Worm (Caenorhabditis elegans) whole organism, L4 larva: ENCODE results near the gene apc-11.

Experiments used
- F37D6.2 ChIP-seq: sonication (generic microtip); optimal IDR thresholded peaks from 2 replicates; lab custom pipeline; 2016; ENCODE audit warnings: mild to moderate bottlenecking, missing genetic modification characterization, missing compliant biosample characterization
- F49E8.2 ChIP-seq: sonication (generic microtip); optimal IDR thresholded peaks from 2 replicates; lab custom pipeline; 2016; ENCODE audit warnings: missing compliant biosample characterization, mild to moderate bottlenecking, missing genetic modification characterization, borderline replicate concordance
- R02D3.7 ChIP-seq: fragments of 150-350 bp; sonication (generic microtip); optimal IDR thresholded peaks from 3 replicates; lab custom pipeline; 2014; ENCODE audit warnings: missing biosample characterization, missing genetic modification characterization
- T20F7.1 ChIP-seq: fragments of 200-800 bp; sonication (Bioruptor generic); optimal IDR thresholded peaks from 2 replicates; lab custom pipeline; 2018; ENCODE audit warnings: mild to moderate bottlenecking, missing genetic modification characterization, missing compliant biosample characterization
- T26A8.4 ChIP-seq: fragments of 200-800 bp; sonication (Bioruptor generic); IDR thresholded peaks from 2 replicates; pipeline ENCODE4 v1.3.6; 2022; ENCODE audit warnings: missing genetic modification characterization, missing compliant biosample characterization
- aha-1 ChIP-seq: fragments of 150-350 bp; peaks from one replicate; lab custom pipeline; 2014; ENCODE audit warnings: missing biosample characterization, missing genetic modification characterization
- arid-1 ChIP-seq: fragments of 200-800 bp; sonication (Bioruptor generic); conservative IDR thresholded peaks from 2 replicates; pipeline ENCODE4 v1.3.6; 2022; ENCODE audit warnings: missing genetic modification reagents, missing genetic modification characterization, missing compliant biosample characterization
- ceh-28 ChIP-seq: fragments of 150-350 bp; optimal IDR thresholded peaks from 2 replicates; lab custom pipeline; 2014; ENCODE audit warnings: missing biosample characterization, missing genetic modification reagents, missing genetic modification characterization
- ceh-62 ChIP-seq: sonication (generic microtip); optimal IDR thresholded peaks from 2 replicates; lab custom pipeline; 2017; ENCODE audit warnings: missing biosample characterization, missing genetic modification characterization
- cey-2 ChIP-seq: sonication (generic microtip); optimal IDR thresholded peaks from 3 replicates; lab custom pipeline; 2017; ENCODE audit warnings: missing genetic modification characterization, mild to moderate bottlenecking, missing compliant biosample characterization, antibody characterized with exemption, borderline replicate concordance; ENCODE audit not compliant: insufficient read depth
- ctbp-1 ChIP-seq: fragments of 200-800 bp; sonication (Bioruptor generic); IDR thresholded peaks from 2 replicates; pipeline ENCODE4 v1.3.6; 2022; ENCODE audit warnings: missing genetic modification reagents, missing genetic modification characterization, missing compliant biosample characterization
- daf-12 ChIP-seq: fragments of 150-350 bp; optimal IDR thresholded peaks from 2 replicates; lab custom pipeline; 2014; ENCODE audit warnings: missing biosample characterization, missing genetic modification reagents, missing genetic modification characterization
- daf-16 ChIP-seq, 3 experiments: sonication (generic microtip); optimal IDR thresholded peaks; 2 replicates each; lab custom pipeline; 2016 to 2017; ENCODE audit warnings: missing genetic modification characterization in 3 of 3, missing genetic modification reagents in 3 of 3, mild to moderate bottlenecking in 2 of 3, missing compliant biosample characterization in 2 of 3, missing biosample characterization in 1 of 3, moderate library complexity in 1 of 3
- daf-8 ChIP-seq: fragments of 200-800 bp; sonication (Bioruptor generic); IDR thresholded peaks from 2 replicates; pipeline ENCODE4 v1.3.6; 2022; ENCODE audit warnings: missing genetic modification characterization, missing compliant biosample characterization
- dpl-1 ChIP-seq: fragments of 150-350 bp; optimal IDR thresholded peaks from 2 replicates; lab custom pipeline; 2014; ENCODE audit warnings: missing biosample characterization, missing genetic modification reagents, missing genetic modification characterization
- duxl-1 ChIP-seq: sonication (generic microtip); optimal IDR thresholded peaks from 2 replicates; lab custom pipeline; 2016; ENCODE audit warnings: mild to moderate bottlenecking, missing genetic modification characterization, moderate library complexity, missing compliant biosample characterization; ENCODE audit not compliant: poor library complexity
- egl-43 ChIP-seq: fragments of 200-800 bp; sonication (Bioruptor generic); IDR thresholded peaks from 2 replicates; pipeline ENCODE4 v1.3.6; 2022; ENCODE audit warnings: missing genetic modification reagents, missing genetic modification characterization, missing compliant biosample characterization
- hlh-11 ChIP-seq: fragments of 200-800 bp; sonication (Bioruptor generic); optimal IDR thresholded peaks from 2 replicates; lab custom pipeline; 2018; ENCODE audit warnings: mild to moderate bottlenecking, missing genetic modification characterization, missing compliant biosample characterization
- hmg-1.1 ChIP-seq: fragments of 200-800 bp; sonication (Bioruptor generic); IDR thresholded peaks from 2 replicates; pipeline ENCODE4 v1.3.6; 2022; ENCODE audit warnings: missing genetic modification reagents, missing genetic modification characterization, missing compliant biosample characterization
- jun-1 ChIP-seq: fragments of 150-350 bp; optimal IDR thresholded peaks from 2 replicates; lab custom pipeline; 2014; ENCODE audit warnings: missing biosample characterization, missing genetic modification reagents, missing genetic modification characterization
- lin-15B ChIP-seq: fragments of 150-350 bp; sonication (generic microtip); optimal IDR thresholded peaks from 3 replicates; lab custom pipeline; 2014; ENCODE audit warnings: missing biosample characterization, missing genetic modification characterization
- lin-38 ChIP-seq: fragments of 200-800 bp; sonication (Bioruptor generic); IDR thresholded peaks from 2 replicates; pipeline ENCODE4 v1.3.6; 2022; ENCODE audit warnings: missing genetic modification reagents, missing genetic modification characterization, missing compliant biosample characterization
- lin-39 ChIP-seq: fragments of 150-350 bp; optimal IDR thresholded peaks from 2 replicates; lab custom pipeline; 2014; ENCODE audit warnings: missing biosample characterization, missing genetic modification reagents, missing genetic modification characterization
- lsy-2 ChIP-seq, 2 experiments: fragments of 150-350 bp in 1 of 2; sonication (generic microtip) in 1 of 2; optimal IDR thresholded peaks; 2 replicates each; lab custom pipeline; 2014 to 2017; ENCODE audit warnings: missing biosample characterization in 2 of 2, missing genetic modification characterization in 2 of 2
- mdl-1 ChIP-seq, 2 experiments: fragments of 150-350 bp in 1 of 2; sonication (generic microtip) in 1 of 2; optimal IDR thresholded peaks; 2 replicates each; lab custom pipeline; 2014 to 2017; ENCODE audit warnings: missing biosample characterization in 2 of 2, missing genetic modification characterization in 2 of 2
- mxl-2 ChIP-seq: fragments of 200-800 bp; sonication (Bioruptor generic); conservative IDR thresholded peaks from 2 replicates; pipeline ENCODE4 v1.3.6; 2022; ENCODE audit warnings: missing genetic modification reagents, missing genetic modification characterization, missing compliant biosample characterization
- mxl-3 ChIP-seq: fragments of 200-800 bp; sonication (Bioruptor generic); optimal IDR thresholded peaks from 2 replicates; lab custom pipeline; 2018; ENCODE audit warnings: mild to moderate bottlenecking, missing genetic modification characterization, missing compliant biosample characterization
- nhr-11 ChIP-seq: fragments of 150-350 bp; optimal IDR thresholded peaks from 2 replicates; lab custom pipeline; 2014; ENCODE audit warnings: missing biosample characterization, missing genetic modification characterization
- nhr-111 ChIP-seq: fragments of 200-800 bp; sonication (Bioruptor generic); optimal IDR thresholded peaks from 2 replicates; lab custom pipeline; 2018; ENCODE audit warnings: mild to moderate bottlenecking, missing genetic modification characterization, missing compliant biosample characterization
- nhr-237 ChIP-seq: sonication (generic microtip); optimal IDR thresholded peaks from 2 replicates; lab custom pipeline; 2017; ENCODE audit warnings: missing biosample characterization, missing genetic modification characterization
- nhr-25 ChIP-seq: sonication (generic microtip); optimal IDR thresholded peaks from 2 replicates; lab custom pipeline; 2017; ENCODE audit warnings: missing genetic modification characterization, mild to moderate bottlenecking, missing compliant biosample characterization, antibody characterized with exemption, moderate library complexity, borderline replicate concordance; ENCODE audit not compliant: insufficient read depth
- nhr-28 ChIP-seq: fragments of 150-350 bp; optimal IDR thresholded peaks from 2 replicates; lab custom pipeline; 2014; ENCODE audit warnings: missing biosample characterization, missing genetic modification characterization
- nhr-48 ChIP-seq: sonication (generic microtip); optimal IDR thresholded peaks from 2 replicates; lab custom pipeline; 2016; ENCODE audit warnings: mild to moderate bottlenecking, missing genetic modification characterization, missing compliant biosample characterization
- nhr-6 ChIP-seq: fragments of 150-350 bp; optimal IDR thresholded peaks from 2 replicates; lab custom pipeline; 2014; ENCODE audit warnings: missing biosample characterization, missing genetic modification characterization
- nhr-77 ChIP-seq: fragments of 150-350 bp; optimal IDR thresholded peaks from 2 replicates; lab custom pipeline; 2014; ENCODE audit warnings: missing biosample characterization, missing genetic modification characterization
- php-3 ChIP-seq: fragments of 200-800 bp; sonication (Bioruptor generic); IDR thresholded peaks from 2 replicates; pipeline ENCODE4 v1.3.6; 2022; ENCODE audit warnings: missing genetic modification reagents, missing genetic modification characterization, missing compliant biosample characterization
- skn-1 ChIP-seq: fragments of 150-350 bp; optimal IDR thresholded peaks from 2 replicates; lab custom pipeline; 2014; ENCODE audit warnings: missing biosample characterization, missing genetic modification characterization
- spr-3 ChIP-seq: fragments of 200-800 bp; sonication (Bioruptor generic); optimal IDR thresholded peaks from 2 replicates; lab custom pipeline; 2018; ENCODE audit warnings: mild to moderate bottlenecking, missing genetic modification characterization, missing compliant biosample characterization
- tag-97 ChIP-seq: fragments of 200-800 bp; sonication (Bioruptor generic); IDR thresholded peaks from 2 replicates; pipeline ENCODE4 v1.3.6; 2022; ENCODE audit warnings: missing genetic modification characterization, missing compliant biosample characterization
- unc-62 ChIP-seq, 3 experiments: fragments of 150-350 bp in 1 of 3; sonication (generic microtip); optimal IDR thresholded peaks in 2 of 3; peaks in 1 of 3; 1 replicate in 1 of 3; 2 replicates in 2 of 3; lab custom pipeline; 2014 to 2017; ENCODE audit warnings: missing biosample characterization in 3 of 3, missing genetic modification characterization in 3 of 3, missing genetic modification reagents in 3 of 3, missing genotype in 1 of 3
- zag-1 ChIP-seq: fragments of 150-350 bp; optimal IDR thresholded peaks from 2 replicates; lab custom pipeline; 2014; ENCODE audit warnings: missing biosample characterization, missing genetic modification characterization
- zfp-2 ChIP-seq: sonication (generic microtip); optimal IDR thresholded peaks from 2 replicates; lab custom pipeline; 2016; ENCODE audit warnings: mild to moderate bottlenecking, missing genetic modification characterization, missing compliant biosample characterization
- zip-11 ChIP-seq: fragments of 200-800 bp; sonication (Bioruptor generic); IDR thresholded peaks from 2 replicates; pipeline ENCODE4 v1.3.6; 2022; ENCODE audit warnings: missing genetic modification characterization, missing compliant biosample characterization
- ztf-7 ChIP-seq: fragments of 150-350 bp; optimal IDR thresholded peaks from 2 replicates; lab custom pipeline; 2014; ENCODE audit warnings: missing biosample characterization, missing genetic modification characterization

The apc-11 gene

DNA sequence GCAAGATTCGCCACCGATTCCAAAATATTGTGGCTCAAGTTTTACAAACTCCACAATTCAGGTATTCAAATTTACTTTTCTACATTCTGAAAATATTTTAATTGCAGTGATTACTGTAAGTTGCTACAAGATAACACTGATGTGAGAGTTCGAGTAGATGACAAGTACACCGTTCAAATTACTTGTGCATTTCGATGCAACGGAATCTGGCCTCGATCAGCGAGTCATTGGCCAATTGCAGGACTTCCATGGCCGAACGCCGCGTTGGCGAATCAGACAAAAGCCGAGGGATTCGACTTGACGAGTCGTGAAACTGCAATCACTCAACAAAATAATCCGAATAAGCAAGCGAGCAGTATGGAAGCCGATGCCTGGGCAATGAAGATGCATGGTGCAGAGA lies 7.1 kb upstream of the apc-11 start:
- TF ChIP-seq unc-62 (GFP tag; optimal IDR thresholded peaks at IDR 0.05 in 1 of 2; lab: Kevin White, UChicago) (peak in 1 of 2 experiments; percentile 95), unc-62 (tag; optimal IDR thresholded peaks at IDR 0.05; lab: Kevin White, UChicago) (no peak), mxl-2 (GFP tag; lab: Robert Waterston, UW) (no peak), aha-1 (tag; lab: Kevin White, UChicago) (peak; percentile 74), F37D6.2 (no peak)

DNA sequence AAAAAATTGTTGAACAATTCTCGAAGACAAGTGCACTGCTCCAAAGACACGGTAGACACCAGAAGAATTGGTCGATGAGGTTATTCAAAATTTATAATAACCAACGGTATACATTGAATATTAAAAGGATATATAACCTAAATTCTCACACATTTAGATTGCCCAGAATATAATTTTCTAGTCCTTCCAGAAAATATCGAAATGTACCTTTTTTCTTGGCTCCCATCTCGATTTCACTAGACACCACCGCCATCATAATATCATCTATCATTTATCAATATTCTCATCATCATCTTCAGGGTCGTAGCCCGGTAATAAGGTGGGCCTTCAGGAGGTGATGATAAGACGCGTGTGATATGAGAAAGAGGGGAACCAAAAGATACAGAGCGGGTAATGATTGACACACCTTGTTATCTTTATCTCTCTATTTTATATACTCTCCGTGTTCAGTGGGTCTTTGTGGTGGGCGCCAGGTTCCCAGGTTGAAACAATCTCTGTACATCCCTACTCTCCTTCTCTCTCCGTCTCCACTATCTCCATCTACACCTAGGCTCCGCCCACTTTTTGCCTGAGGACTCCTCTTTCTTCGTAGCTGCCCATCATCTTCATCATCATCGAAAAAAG lies 6.0 kb upstream of the apc-11 start, which contains the start of gene mab-21:
TSS of gene mab-21 (plus strand) at position 615 of the 624 bp plus-strand sequence.
- TF ChIP-seq unc-62 (GFP tag; optimal IDR thresholded peaks at IDR 0.05 in 1 of 2; lab: Kevin White, UChicago) (peak in 1 of 2 experiments; percentile 92), unc-62 (tag; optimal IDR thresholded peaks at IDR 0.05; lab: Kevin White, UChicago) (no peak), hlh-11 (tag; lab: Kevin White, UChicago) (peak; percentile 44), nhr-28 (tag; lab: Kevin White, UChicago) (peak; percentile 57), daf-8 (GFP tag; lab: Robert Waterston, UW) (no peak), lin-39 (no peak), zag-1 (no peak), jun-1 (tag; lab: Kevin White, UChicago) (no peak), nhr-25 (tag; lab: Kevin White, UChicago) (no peak), spr-3 (GFP tag; lab: Kevin White, UChicago) (no peak), nhr-111 (GFP tag; lab: Kevin White, UChicago) (no peak), dpl-1 (GFP tag; lab: Kevin White, UChicago) (no peak), T20F7.1 (no peak), mdl-1 (tag; optimal IDR thresholded peaks at IDR 0.05; lab: Kevin White, UChicago) (no peak), egl-43 (GFP tag; lab: Robert Waterston, UW) (no peak), nhr-237 (no peak), duxl-1 (tag; lab: Kevin White, UChicago) (no peak), aha-1 (tag; lab: Kevin White, UChicago) (peak; percentile 73), lin-38 (no peak), php-3 (GFP tag; lab: Robert Waterston, UW) (no peak), daf-12 (tag; lab: Kevin White, UChicago) (no peak), hmg-1.1 (GFP tag; lab: Robert Waterston, UW) (no peak), F49E8.2 (tag; lab: Kevin White, UChicago) (no peak), nhr-11 (tag; lab: Kevin White, UChicago) (peak; percentile 5), ctbp-1 (GFP tag; lab: Robert Waterston, UW) (no peak), tag-97 (GFP tag; lab: Robert Waterston, UW) (no peak), T26A8.4 (GFP tag; lab: Robert Waterston, UW) (no peak), skn-1 (tag; lab: Kevin White, UChicago) (no peak), cey-2 (tag; lab: Kevin White, UChicago) (no peak), ceh-28 (tag; lab: Kevin White, UChicago) (no peak), nhr-77 (no peak), mxl-3 (GFP tag; lab: Kevin White, UChicago) (peak; percentile 32), nhr-48 (tag; lab: Kevin White, UChicago) (no peak), ceh-62 (no peak), lin-15B (tag; lab: Kevin White, UChicago) (no peak), R02D3.7 (tag; lab: Kevin White, UChicago) (no peak), zfp-2 (tag; lab: Kevin White, UChicago) (no peak), daf-16 (GFP tag; optimal IDR thresholded peaks at IDR 0.05; lab: Kevin White, UChicago) (peak in 1 of 2 experiments; percentile 9), daf-16 (tag; optimal IDR thresholded peaks at IDR 0.05; lab: Kevin White, UChicago) (no peak), lsy-2 (tag; optimal IDR thresholded peaks at IDR 0.05; lab: Kevin White, UChicago) (peak in 1 of 2 experiments; percentile 13), arid-1 (GFP tag; lab: Robert Waterston, UW) (no peak), nhr-6 (no peak), ztf-7 (tag; lab: Kevin White, UChicago) (no peak), zip-11 (no peak)
